Fruit fly (Drosophila melanogaster): Measurements from ENCODE around the gene CG46244.

- TF ChIP-seq CG7101 (tag; optimal IDR thresholded peaks at IDR 0.05) (no peak), kay (GFP tag; ENCODE audit: borderline replicate concordance) (peak; percentile 45), CG33017 (tag; optimal IDR thresholded peaks at IDR 0.05) (no peak), ovo (GFP tag; optimal IDR thresholded peaks at IDR 0.05) (no peak), tj (GFP tag; optimal IDR thresholded peaks at IDR 0.05) (no peak)
Observed at dm6 chr2L:19567305-19567898, 39.0 kb upstream of the CG46244 start.

Measured in whole organism, adult.